5 worm cellular contexts compared by ENCODE assay signal in genomic region chrX:974499-975235, ce11.
A peak's percentile ranks its signal among the peaks of the same experiment; 100 is the strongest.
TF ChIP-seq lines count a peak whose summit lies in the region.

TSS of gene vps-45 (minus strand) at chrX:974848.

TF ChIP-seq in whole organism, L1 larva, 84 proteins besides CTCF, POLR2A, EP300 and RAD21 (continues in another document):
- no peak for TF ChIP-seq nhr-237 (tag; optimal IDR thresholded peaks at IDR 0.05; lab: Kevin White, UChicago)
- TF ChIP-seq swsn-7 (tag; optimal IDR thresholded peaks at IDR 0.05; lab: Kevin White, UChicago), result peak; percentile 38
- TF ChIP-seq rnt-1 (tag; optimal IDR thresholded peaks at IDR 0.05; lab: Kevin White, UChicago), result peak; percentile 74
- TF ChIP-seq lsy-2 (tag; optimal IDR thresholded peaks at IDR 0.05; lab: Kevin White, UChicago), result peak; percentile 24 to 56
- TF ChIP-seq fkh-4 (tag; optimal IDR thresholded peaks at IDR 0.05; lab: Kevin White, UChicago; ENCODE audit: borderline replicate concordance), result no peak
- TF ChIP-seq skn-1 (tag; optimal IDR thresholded peaks at IDR 0.05; lab: Kevin White, UChicago), result peak; percentile 67
- TF ChIP-seq elt-2 (tag; optimal IDR thresholded peaks at IDR 0.05; lab: Kevin White, UChicago), result peak; percentile 8
- no peak for TF ChIP-seq ces-1 (GFP tag; optimal IDR thresholded peaks at IDR 0.05; lab: Kevin White, UChicago)
- peak; percentile 26 for TF ChIP-seq C16A3.4 (tag; optimal IDR thresholded peaks at IDR 0.05; lab: Kevin White, UChicago)
- peak; percentile 62 for TF ChIP-seq nhr-85 (tag; lab: Kevin White, UChicago)
- TF ChIP-seq mdl-1 (tag; optimal IDR thresholded peaks at IDR 0.05; lab: Kevin White, UChicago), result peak in 1 of 2 experiments; percentile 11
- peak in 2 of 3 experiments; percentile 12 to 60 for TF ChIP-seq ceh-82 (tag; optimal IDR thresholded peaks at IDR 0.05; lab: Kevin White, UChicago)
- TF ChIP-seq dsc-1 (tag; optimal IDR thresholded peaks at IDR 0.05; lab: Kevin White, UChicago), result peak; percentile 57
- TF ChIP-seq snu-23 (GFP tag; optimal IDR thresholded peaks at IDR 0.05; lab: Kevin White, UChicago), result peak; percentile 65
- peak; percentile 29 for TF ChIP-seq xbp-1 (tag; optimal IDR thresholded peaks at IDR 0.05; lab: Kevin White, UChicago)
- TF ChIP-seq nhr-47 (tag; optimal IDR thresholded peaks at IDR 0.05; lab: Kevin White, UChicago), result peak; percentile 34
- no peak for TF ChIP-seq unc-30 (tag; optimal IDR thresholded peaks at IDR 0.05; lab: Kevin White, UChicago)
- no peak for TF ChIP-seq lin-13 (GFP tag; optimal IDR thresholded peaks at IDR 0.05; lab: Kevin White, UChicago)

TF ChIP-seq in whole organism, L3 larva, 47 proteins besides CTCF, POLR2A, EP300 and RAD21 (continues in another document):
- no peak for TF ChIP-seq elt-3 (tag; optimal IDR thresholded peaks at IDR 0.05; lab: Kevin White, UChicago)
- no peak for TF ChIP-seq nhr-76 (tag; optimal IDR thresholded peaks at IDR 0.05; lab: Kevin White, UChicago)
- TF ChIP-seq elt-1 (tag; optimal IDR thresholded peaks at IDR 0.05; lab: Kevin White, UChicago), result no peak
- TF ChIP-seq nhr-28 (tag; optimal IDR thresholded peaks at IDR 0.05; lab: Kevin White, UChicago), result no peak
- peak; percentile 43 for TF ChIP-seq skn-1 (tag; optimal IDR thresholded peaks at IDR 0.05; lab: Kevin White, UChicago)
- no peak for TF ChIP-seq fkh-10 (GFP tag; optimal IDR thresholded peaks at IDR 0.05; lab: Kevin White, UChicago)
- peak; percentile 7 for TF ChIP-seq pqm-1 (tag; optimal IDR thresholded peaks at IDR 0.05; lab: Kevin White, UChicago)
- TF ChIP-seq nhr-77 (tag; optimal IDR thresholded peaks at IDR 0.05; lab: Kevin White, UChicago), result no peak
- no peak for TF ChIP-seq aly-2 (tag; optimal IDR thresholded peaks at IDR 0.05; lab: Kevin White, UChicago)
- peak; percentile 81 for TF ChIP-seq hmg-11 (tag; optimal IDR thresholded peaks at IDR 0.05; lab: Kevin White, UChicago)
- TF ChIP-seq egl-5 (tag; optimal IDR thresholded peaks at IDR 0.05; lab: Kevin White, UChicago), result no peak
- TF ChIP-seq lin-39 (tag; optimal IDR thresholded peaks at IDR 0.05; lab: Kevin White, UChicago), result peak; percentile 23
- no peak for TF ChIP-seq mml-1 (tag; optimal IDR thresholded peaks at IDR 0.05; lab: Kevin White, UChicago)
- TF ChIP-seq nhr-23 (tag; optimal IDR thresholded peaks at IDR 0.05; lab: Kevin White, UChicago), result peak; percentile 9
- TF ChIP-seq elt-2 (tag; optimal IDR thresholded peaks at IDR 0.05; lab: Kevin White, UChicago), result peak; percentile 34
- TF ChIP-seq nhr-67 (tag; optimal IDR thresholded peaks at IDR 0.05; lab: Kevin White, UChicago), result no peak
- TF ChIP-seq mdl-1 (tag; optimal IDR thresholded peaks at IDR 0.05; lab: Kevin White, UChicago), result no peak
- no peak for TF ChIP-seq tbx-2 (tag; optimal IDR thresholded peaks at IDR 0.05; lab: Kevin White, UChicago)
- no peak for TF ChIP-seq ceh-9 (tag; optimal IDR thresholded peaks at IDR 0.05; lab: Kevin White, UChicago)
- TF ChIP-seq zag-1 (tag; optimal IDR thresholded peaks at IDR 0.05; lab: Kevin White, UChicago), result no peak

TF ChIP-seq in whole organism, early embryonic, 17 proteins besides CTCF, POLR2A, EP300 and RAD21:
- TF ChIP-seq tbx-37 (GFP tag; conservative IDR thresholded peaks at IDR 0.05; lab: Robert Waterston, UW) (no peak), F13C5.2 (tag; optimal IDR thresholded peaks at IDR 0.05; lab: Kevin White, UChicago) (peak; percentile 7), hmg-4 (GFP tag; optimal IDR thresholded peaks at IDR 0.05; lab: Kevin White, UChicago) (peak; percentile 45)

TF ChIP-seq in whole organism, midembryonic, 9 proteins besides CTCF, POLR2A, EP300 and RAD21:
- TF ChIP-seq ztf-23 (GFP tag; IDR thresholded peaks at IDR 0.05; lab: Robert Waterston, UW), result no peak
- no peak for TF ChIP-seq ztf-29 (GFP tag; IDR thresholded peaks at IDR 0.05; lab: Robert Waterston, UW)
- peak; percentile 78; the same call in 1 of the 2 replicates for TF ChIP-seq T22C8.4 (GFP tag; IDR thresholded peaks at IDR 0.05; lab: Robert Waterston, UW)
- no peak for TF ChIP-seq tab-1 (GFP tag; IDR thresholded peaks at IDR 0.05; lab: Robert Waterston, UW)

TF ChIP-seq in whole organism, young adult, 124 proteins besides CTCF, POLR2A, EP300 and RAD21:
- TF ChIP-seq bed-2 (GFP tag; IDR thresholded peaks at IDR 0.05; lab: Robert Waterston, UW), result no peak
- TF ChIP-seq ceh-27 (GFP tag; optimal IDR thresholded peaks at IDR 0.05; lab: Kevin White, UChicago), result peak; percentile 41
- no peak for TF ChIP-seq sdz-38 (tag; optimal IDR thresholded peaks at IDR 0.05; lab: Kevin White, UChicago)
- no peak for TF ChIP-seq pbrm-1 (GFP tag; IDR thresholded peaks at IDR 0.05; lab: Robert Waterston, UW)
- peak; percentile 38 for TF ChIP-seq hmg-1.2 (GFP tag; IDR thresholded peaks at IDR 0.05; lab: Robert Waterston, UW)
- TF ChIP-seq zfh-2 (GFP tag; conservative IDR thresholded peaks at IDR 0.05; lab: Robert Waterston, UW), result peak; percentile 69
- TF ChIP-seq nfya-1 (tag; optimal IDR thresholded peaks at IDR 0.05; lab: Kevin White, UChicago; ENCODE audit: borderline replicate concordance, insufficient read depth), result no peak
- peak; percentile 37 for TF ChIP-seq nhr-80 (tag; optimal IDR thresholded peaks at IDR 0.05; lab: Kevin White, UChicago)
- TF ChIP-seq efl-1 (GFP tag; optimal IDR thresholded peaks at IDR 0.05; lab: Kevin White, UChicago), result no peak
- no peak for TF ChIP-seq K11D2.4 (GFP tag; IDR thresholded peaks at IDR 0.05; lab: Robert Waterston, UW)
- peak; percentile 8 for TF ChIP-seq lin-40 (tag; optimal IDR thresholded peaks at IDR 0.05; lab: Kevin White, UChicago)
- no peak for TF ChIP-seq snpc-1.1 (tag; optimal IDR thresholded peaks at IDR 0.05; lab: Kevin White, UChicago; ENCODE audit: insufficient read depth)
- TF ChIP-seq Y67H2A.10 (GFP tag; conservative IDR thresholded peaks at IDR 0.05; lab: Robert Waterston, UW), result no peak
- peak; percentile 21 for TF ChIP-seq attf-5 (GFP tag; optimal IDR thresholded peaks at IDR 0.05; lab: Kevin White, UChicago)
- TF ChIP-seq snpc-4 (GFP tag; optimal IDR thresholded peaks at IDR 0.05; lab: Kevin White, UChicago), result no peak
- TF ChIP-seq snpc-4 (tag; optimal IDR thresholded peaks at IDR 0.05; lab: Kevin White, UChicago), result peak in 2 of 4 experiments; percentile 80 to 82
- TF ChIP-seq mes-4 (tag; optimal IDR thresholded peaks at IDR 0.05; lab: Kevin White, UChicago), result no peak
- no peak for TF ChIP-seq lir-1 (GFP tag; conservative IDR thresholded peaks at IDR 0.05; lab: Robert Waterston, UW)
- TF ChIP-seq zim-3 (tag; optimal IDR thresholded peaks at IDR 0.05; lab: Kevin White, UChicago), result no peak
- no peak for TF ChIP-seq F57C9.4 (tag; optimal IDR thresholded peaks at IDR 0.05; lab: Kevin White, UChicago)

Comparison
In these comparisons a context has a peak if more than half of its experiments do, and no peak if none do; other contexts are left out.
1. Of the 8 proteins assayed by ChIP-seq in both whole organism, young adult and whole organism, L1 larva: peak only in whole organism, young adult: none; only in whole organism, L1 larva: lin-35; in both: none; in neither: 4; mixed calls (peak in some experiments, not most) for 3.